Fruit fly (Drosophila melanogaster): ENCODE data around the gene Hrb27C.

Gene Hrb27C

dm6 chr2L:6968013-6968517 is 47.6 kb downstream of the Hrb27C start:
- TF ChIP-seq CG33017 (tag; optimal IDR thresholded peaks at IDR 0.05) = peak; percentile 24
- peak; percentile 28 for TF ChIP-seq CG7101 (tag; optimal IDR thresholded peaks at IDR 0.05)
- peak; percentile 2 for TF ChIP-seq CG14711 (tag; optimal IDR thresholded peaks at IDR 0.05)
- no peak for TF ChIP-seq ovo (GFP tag; optimal IDR thresholded peaks at IDR 0.05)
- TF ChIP-seq Crg-1 (GFP tag; optimal IDR thresholded peaks at IDR 0.05) = no peak
- peak; percentile 40 for TF ChIP-seq pad (GFP tag; optimal IDR thresholded peaks at IDR 0.05)
- TF ChIP-seq bab1 (GFP tag; optimal IDR thresholded peaks at IDR 0.05) = peak; percentile 29
- peak; percentile 36 for TF ChIP-seq tj (GFP tag; optimal IDR thresholded peaks at IDR 0.05)
- TF ChIP-seq CG11617 (GFP tag; optimal IDR thresholded peaks at IDR 0.05) = peak; percentile 51

dm6 chr2L:6970813-6971212 is 50.3 kb downstream of the Hrb27C start:
- TF ChIP-seq Crg-1 (GFP tag; optimal IDR thresholded peaks at IDR 0.05) = no peak
- no peak for TF ChIP-seq Clk (GFP tag; optimal IDR thresholded peaks at IDR 0.05)
- TF ChIP-seq CG11617 (GFP tag; optimal IDR thresholded peaks at IDR 0.05) = no peak
- no peak for TF ChIP-seq Mnt (GFP tag; optimal IDR thresholded peaks at IDR 0.05)
- TF ChIP-seq kay (GFP tag; ENCODE audit: borderline replicate concordance) = no peak
- no peak for TF ChIP-seq CG14711 (tag; optimal IDR thresholded peaks at IDR 0.05)
- TF ChIP-seq Hr96 (GFP tag; optimal IDR thresholded peaks at IDR 0.05) = no peak
- no peak for TF ChIP-seq tj (GFP tag; optimal IDR thresholded peaks at IDR 0.05)
- TF ChIP-seq CG1620 (GFP tag; optimal IDR thresholded peaks at IDR 0.05) = no peak
- TF ChIP-seq cnc (optimal IDR thresholded peaks at IDR 0.05) = no peak

DNA sequence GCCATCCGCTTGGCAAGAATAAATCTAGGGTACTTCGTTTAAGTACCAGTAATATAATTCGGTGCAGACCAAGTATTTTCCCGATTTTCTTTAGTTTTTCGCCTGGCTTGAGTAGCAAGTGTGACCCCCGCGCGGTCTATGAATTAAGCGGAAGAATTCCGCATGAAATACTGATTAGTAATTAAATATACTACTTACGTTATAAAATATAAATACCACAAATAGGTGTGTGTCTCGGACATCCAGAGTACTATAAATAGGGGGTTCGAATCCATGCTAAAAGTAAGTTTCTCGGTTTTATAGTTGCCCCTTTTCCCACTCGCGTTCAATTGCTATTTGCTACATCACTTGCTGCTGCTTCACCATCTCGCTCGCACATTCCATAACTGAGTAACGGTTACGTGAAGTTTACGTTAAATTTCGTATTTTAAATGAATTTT is 51.1 kb downstream of the Hrb27C start, which contains the start of gene snRNP-U1-70K:
Gene snRNP-U1-70K, minus strand, starts transcription at position 141 of the 440 bp plus-strand sequence.
- no peak for TF ChIP-seq CG12768 (GFP tag; optimal IDR thresholded peaks at IDR 0.05)
- TF ChIP-seq CG5204 (GFP tag; optimal IDR thresholded peaks at IDR 0.05) = no peak
- TF ChIP-seq CG11617 (GFP tag; optimal IDR thresholded peaks at IDR 0.05) = no peak
- peak; percentile 25 for TF ChIP-seq ovo (GFP tag; optimal IDR thresholded peaks at IDR 0.05)
- no peak for TF ChIP-seq CG7101 (tag; optimal IDR thresholded peaks at IDR 0.05)
- no peak for TF ChIP-seq kay (GFP tag; ENCODE audit: borderline replicate concordance)
- TF ChIP-seq CG1620 (GFP tag; optimal IDR thresholded peaks at IDR 0.05) = no peak
- TF ChIP-seq CG33017 (tag; optimal IDR thresholded peaks at IDR 0.05) = no peak
- TF ChIP-seq CG14711 (tag; optimal IDR thresholded peaks at IDR 0.05) = no peak
- TF ChIP-seq cnc (optimal IDR thresholded peaks at IDR 0.05) = no peak
- TF ChIP-seq pad (GFP tag; optimal IDR thresholded peaks at IDR 0.05) = peak; percentile 98
- TF ChIP-seq Hr96 (GFP tag; optimal IDR thresholded peaks at IDR 0.05) = no peak
- TF ChIP-seq cic (GFP tag; optimal IDR thresholded peaks at IDR 0.05) = peak; percentile 0
- TF ChIP-seq Mnt (GFP tag; optimal IDR thresholded peaks at IDR 0.05) = peak; percentile 30
- TF ChIP-seq toe (GFP tag; optimal IDR thresholded peaks at IDR 0.05) = no peak
- no peak for TF ChIP-seq Clk (GFP tag; optimal IDR thresholded peaks at IDR 0.05)
- TF ChIP-seq tj (GFP tag; optimal IDR thresholded peaks at IDR 0.05) = peak; percentile 46
- TF ChIP-seq Crg-1 (GFP tag; optimal IDR thresholded peaks at IDR 0.05) = no peak
